Worm (Caenorhabditis elegans): ENCODE measurements around the gene tofu-7.

ce11 chrIII:7034252-7035223, 50.3 kb downstream of the tofu-7 start:
- TF ChIP-seq cey-2 (tag; optimal IDR thresholded peaks at IDR 0.05; ENCODE audit: borderline replicate concordance, insufficient read depth) = no peak
- TF ChIP-seq dve-1 (tag; optimal IDR thresholded peaks at IDR 0.05; ENCODE audit: insufficient read depth) = no peak
- TF ChIP-seq pha-4 (GFP tag; IDR thresholded peaks at IDR 0.05) = no peak
- no peak for TF ChIP-seq pha-4 (tag; optimal IDR thresholded peaks at IDR 0.05)

All from whole organism, L4 larva.